Worm (Caenorhabditis elegans): Measurements from ENCODE around the gene ZK1320.5.

DNA sequence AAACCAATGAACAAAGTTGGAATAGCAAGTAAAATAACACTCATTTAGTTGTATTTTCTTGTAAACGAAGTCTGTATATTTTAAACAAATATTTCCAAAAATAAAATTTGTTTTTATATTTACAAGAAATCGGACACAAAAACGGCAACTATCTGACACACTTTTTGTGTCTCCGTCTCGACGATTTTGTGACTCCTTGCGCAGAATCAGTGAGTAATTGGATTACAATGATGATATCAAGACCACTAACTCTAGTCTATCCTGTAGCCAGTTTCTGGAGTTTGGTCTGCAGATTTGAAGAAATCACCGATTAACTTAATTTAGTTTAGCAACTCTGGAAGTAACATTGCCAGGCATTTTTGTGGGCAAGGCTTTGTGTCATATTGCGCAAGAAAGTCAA lies 2.7 kb downstream of the ZK1320.5 start, which contains the start of gene cyp-13A10:
- TF ChIP-seq nfya-1 (tag; optimal IDR thresholded peaks at IDR 0.05) = no peak
- TF ChIP-seq ama-1 (optimal IDR thresholded peaks at IDR 0.05) = no peak
- TF ChIP-seq hlh-6 (tag; optimal IDR thresholded peaks at IDR 0.05) = no peak
- no peak for TF ChIP-seq rnt-1 (tag; optimal IDR thresholded peaks at IDR 0.05)
- no peak for TF ChIP-seq unc-55 (GFP tag; optimal IDR thresholded peaks at IDR 0.05)
- TF ChIP-seq nhr-11 (tag; optimal IDR thresholded peaks at IDR 0.05) = no peak
- no peak for TF ChIP-seq pax-1 (tag; optimal IDR thresholded peaks at IDR 0.05)
- no peak for TF ChIP-seq ceh-14 (tag; optimal IDR thresholded peaks at IDR 0.05)
- no peak for TF ChIP-seq dmd-4 (tag; optimal IDR thresholded peaks at IDR 0.05; ENCODE audit: borderline replicate concordance)
- no peak for TF ChIP-seq sdc-2 (tag; optimal IDR thresholded peaks at IDR 0.05)
